Worm (Caenorhabditis elegans) whole organism, L1 larva: ENCODE results near the gene C27D6.3.

Experiments used
- aly-2 ChIP-seq: fragments of 150-350 bp; optimal IDR thresholded peaks from 2 replicates; lab custom pipeline; 2014; ENCODE audit warnings: missing biosample characterization, missing genetic modification characterization
- egl-13 ChIP-seq: sonication (generic microtip); optimal IDR thresholded peaks from 2 replicates; lab custom pipeline; 2016; ENCODE audit warnings: missing genotype, missing genetic modification reagents, missing genetic modification characterization, missing compliant biosample characterization
- egl-27 ChIP-seq, 2 experiments: fragments of 150-350 bp in 1 of 2; sonication (generic microtip); optimal IDR thresholded peaks; 3 replicates each; lab custom pipeline; 2017 to 2018; ENCODE audit warnings: missing biosample characterization in 2 of 2, missing genetic modification characterization in 2 of 2, missing genetic modification reagents in 2 of 2
- elt-2 ChIP-seq: sonication (generic microtip); optimal IDR thresholded peaks from 2 replicates; lab custom pipeline; 2016; ENCODE audit warnings: missing genetic modification characterization, mild to moderate bottlenecking, inconsistent platforms, missing compliant biosample characterization, missing genetic modification reagents
- nhr-77 ChIP-seq: fragments of 150-350 bp; optimal IDR thresholded peaks from 2 replicates; lab custom pipeline; 2014; ENCODE audit warnings: missing biosample characterization, missing genetic modification characterization
- unc-130 ChIP-seq: fragments of 150-350 bp; optimal IDR thresholded peaks from 2 replicates; lab custom pipeline; 2017; ENCODE audit warnings: missing biosample characterization, missing genetic modification characterization, inconsistent platforms
- zag-1 ChIP-seq: fragments of 150-350 bp; optimal IDR thresholded peaks from 2 replicates; lab custom pipeline; 2014; ENCODE audit warnings: missing biosample characterization, missing genetic modification characterization
- ztf-11 ChIP-seq, 2 experiments: sonication (generic microtip); optimal IDR thresholded peaks; 2 replicates each; lab custom pipeline; 2016 to 2017; ENCODE audit warnings: missing genetic modification characterization in 2 of 2, missing biosample characterization in 1 of 2, missing compliant biosample characterization in 1 of 2

DNA sequence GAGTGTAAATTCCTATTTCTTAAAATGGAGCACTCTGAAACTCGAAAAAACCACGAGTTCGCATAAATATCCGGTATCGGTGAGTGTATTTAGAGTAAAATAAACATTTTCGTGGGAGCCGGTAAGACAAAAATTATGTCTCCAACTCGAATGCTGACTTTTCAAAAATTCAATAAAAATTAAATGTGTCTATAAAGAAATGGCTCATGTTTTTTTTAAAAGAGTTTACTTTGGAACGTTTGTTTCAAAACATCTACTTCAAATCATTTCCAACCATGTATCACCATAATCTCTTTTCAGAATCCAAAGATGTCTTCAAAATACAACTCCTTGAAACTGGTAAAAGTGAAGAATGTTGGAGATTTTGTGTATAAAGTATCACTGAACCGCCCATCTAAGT, 31.7 kb downstream of the C27D6.3 start, which contains the start of gene F58A6.1:
- TF ChIP-seq elt-2 (tag; lab: Kevin White, UChicago) (no peak), zag-1 (tag; lab: Kevin White, UChicago) (no peak), egl-13 (tag; lab: Kevin White, UChicago) (no peak), ztf-11 (tag; optimal IDR thresholded peaks at IDR 0.05; lab: Kevin White, UChicago) (no peak), aly-2 (tag; lab: Kevin White, UChicago) (no peak), egl-27 (tag; optimal IDR thresholded peaks at IDR 0.05; lab: Kevin White, UChicago) (no peak), nhr-77 (no peak), unc-130 (tag; lab: Kevin White, UChicago) (no peak)
